Worm (Caenorhabditis elegans): Measurements from ENCODE around the gene C03B1.14.

The C03B1.14 gene

ce11 chrX:6371192-6372116 lies 10.9 kb upstream of the C03B1.14 start (continued):
- TF ChIP-seq dpl-1 (GFP tag; optimal IDR thresholded peaks at IDR 0.05) = peak in 1 of 3 experiments; percentile 1
- peak; percentile 41 for TF ChIP-seq nhr-77 (tag; optimal IDR thresholded peaks at IDR 0.05)
- TF ChIP-seq irx-1 (tag; optimal IDR thresholded peaks at IDR 0.05) = peak; percentile 49
- peak; percentile 20 for TF ChIP-seq unc-86 (tag; optimal IDR thresholded peaks at IDR 0.05)
- peak; percentile 60 for TF ChIP-seq rnt-1 (tag; optimal IDR thresholded peaks at IDR 0.05)
- TF ChIP-seq ztf-4 (tag; optimal IDR thresholded peaks at IDR 0.05) = no peak
- peak in 1 of 2 experiments; percentile 65 for TF ChIP-seq mdl-1 (tag; optimal IDR thresholded peaks at IDR 0.05)
- peak; percentile 70 for TF ChIP-seq egl-13 (tag; optimal IDR thresholded peaks at IDR 0.05)
- peak; percentile 29 for TF ChIP-seq fkh-8 (tag; optimal IDR thresholded peaks at IDR 0.05)
- TF ChIP-seq xbp-1 (tag; optimal IDR thresholded peaks at IDR 0.05) = peak; percentile 74
- no peak for TF ChIP-seq C04F5.9 (tag; optimal IDR thresholded peaks at IDR 0.05)
- TF ChIP-seq efl-1 (optimal IDR thresholded peaks at IDR 0.05) = no peak
- TF ChIP-seq efl-1 (GFP tag; optimal IDR thresholded peaks at IDR 0.05 in 1 of 2) = peak; percentile 21 to 81
- peak; percentile 69 for TF ChIP-seq nhr-20 (tag; optimal IDR thresholded peaks at IDR 0.05)
- TF ChIP-seq nhr-90 (tag; optimal IDR thresholded peaks at IDR 0.05; ENCODE audit: poor library complexity) = peak; percentile 59
- no peak for TF ChIP-seq grh-1 (GFP tag; IDR thresholded peaks at IDR 0.05)
- no peak for TF ChIP-seq ets-5 (GFP tag; IDR thresholded peaks at IDR 0.05)
- peak; percentile 77 for TF ChIP-seq nhr-47 (tag; optimal IDR thresholded peaks at IDR 0.05)
- peak; percentile 35 for TF ChIP-seq skn-1 (tag; optimal IDR thresholded peaks at IDR 0.05)
- no peak for TF ChIP-seq hlh-17 (GFP tag; optimal IDR thresholded peaks at IDR 0.05; ENCODE audit: borderline replicate concordance)
- TF ChIP-seq blmp-1 (tag; optimal IDR thresholded peaks at IDR 0.05) = no peak
- no peak for TF ChIP-seq snpc-4 (tag; optimal IDR thresholded peaks at IDR 0.05)
- peak; percentile 28 for TF ChIP-seq fkh-10 (GFP tag; optimal IDR thresholded peaks at IDR 0.05)
- TF ChIP-seq efl-3 (GFP tag; optimal IDR thresholded peaks at IDR 0.05) = no peak
- peak; percentile 66 for TF ChIP-seq swsn-7 (tag; optimal IDR thresholded peaks at IDR 0.05)
- no peak for TF ChIP-seq nhr-28 (tag; optimal IDR thresholded peaks at IDR 0.05)
- peak; percentile 45 for TF ChIP-seq nhr-85 (tag)
- TF ChIP-seq lir-3 (tag; optimal IDR thresholded peaks at IDR 0.05; ENCODE audit: poor library complexity) = peak; percentile 46

ce11 chrX:6369717-6370116 lies 9.2 kb upstream of the C03B1.14 start, which contains the start of gene C03B1.2:
Gene C03B1.2, plus strand, starts transcription at chrX:6370017.
- TF ChIP-seq fos-1 (tag; optimal IDR thresholded peaks at IDR 0.05) (no peak), nhr-77 (tag; optimal IDR thresholded peaks at IDR 0.05) (no peak), mab-9 (GFP tag; IDR thresholded peaks at IDR 0.05) (no peak), sox-4 (tag; optimal IDR thresholded peaks at IDR 0.05) (no peak), lin-15B (tag; optimal IDR thresholded peaks at IDR 0.05) (no peak), snu-23 (GFP tag; optimal IDR thresholded peaks at IDR 0.05) (no peak), elt-2 (tag; optimal IDR thresholded peaks at IDR 0.05) (no peak), rnt-1 (tag; optimal IDR thresholded peaks at IDR 0.05) (no peak), ets-5 (GFP tag; IDR thresholded peaks at IDR 0.05) (no peak), C04F5.9 (tag; optimal IDR thresholded peaks at IDR 0.05) (no peak), zip-4 (GFP tag; optimal IDR thresholded peaks at IDR 0.05) (no peak), elt-3 (tag; optimal IDR thresholded peaks at IDR 0.05) (no peak), unc-98 (GFP tag; IDR thresholded peaks at IDR 0.05) (no peak), fkh-8 (tag; optimal IDR thresholded peaks at IDR 0.05) (no peak), unc-130 (tag; optimal IDR thresholded peaks at IDR 0.05) (no peak), lir-3 (tag; optimal IDR thresholded peaks at IDR 0.05; ENCODE audit: poor library complexity) (no peak), egl-27 (tag; optimal IDR thresholded peaks at IDR 0.05) (no peak), nhr-11 (tag; optimal IDR thresholded peaks at IDR 0.05) (no peak), lin-14 (GFP tag; optimal IDR thresholded peaks at IDR 0.05) (no peak)

Data from whole organism, L1 larva.